Worm (Caenorhabditis elegans): Measurements from ENCODE around the gene kin-36.

DNA sequence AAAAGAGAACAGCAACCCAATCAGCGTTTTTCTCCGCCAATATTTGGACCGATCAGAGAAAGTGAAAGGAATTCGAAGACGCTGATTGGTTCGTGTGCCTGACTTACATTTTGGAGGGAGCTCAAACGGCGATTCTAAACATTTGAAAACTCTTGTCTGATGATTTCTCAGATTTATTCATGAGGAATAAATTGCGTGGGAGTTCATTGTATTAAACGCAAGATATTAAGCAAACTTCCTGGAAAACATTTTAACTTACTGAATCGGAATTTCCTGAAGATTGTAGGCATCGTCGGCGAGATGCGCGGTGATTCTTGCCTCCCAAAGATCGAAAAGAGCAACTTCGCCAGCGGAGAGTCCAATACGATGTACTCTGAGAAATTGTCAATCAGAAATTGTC lies 45.7 kb downstream of the kin-36 start, which contains the start of gene K08F11.1:
- TF ChIP-seq aly-2 (tag; optimal IDR thresholded peaks at IDR 0.05) = no peak
- no peak for TF ChIP-seq elt-1 (tag; optimal IDR thresholded peaks at IDR 0.05)
- no peak for TF ChIP-seq nhr-77 (tag; optimal IDR thresholded peaks at IDR 0.05)
- TF ChIP-seq ztf-11 (tag; optimal IDR thresholded peaks at IDR 0.05) = no peak
- no peak for TF ChIP-seq F13H6.1 (tag; optimal IDR thresholded peaks at IDR 0.05)
- TF ChIP-seq lin-39 (tag; optimal IDR thresholded peaks at IDR 0.05) = no peak

Data from whole organism, L2 larva.